Comparison of ENCODE assay signal across 1 worm cellular context in genomic region chrII:5081124-5081913, ce11.
A peak's percentile ranks its signal among the peaks of the same experiment; 100 is the strongest.
TF ChIP-seq lines count a peak whose summit lies in the region.

Gene dsh-2 (minus strand): TSS chrII:5081174.

TF ChIP-seq in whole organism, L1 larva, 84 proteins besides CTCF, POLR2A, EP300 and RAD21 (continued from another document):
- TF ChIP-seq pqm-1 (tag; optimal IDR thresholded peaks at IDR 0.05; lab: Kevin White, UChicago) = no peak
- no peak for TF ChIP-seq sox-4 (tag; optimal IDR thresholded peaks at IDR 0.05; lab: Kevin White, UChicago)
- TF ChIP-seq nhr-77 (tag; optimal IDR thresholded peaks at IDR 0.05; lab: Kevin White, UChicago) = peak; percentile 32
- TF ChIP-seq fkh-8 (tag; optimal IDR thresholded peaks at IDR 0.05; lab: Kevin White, UChicago) = no peak
- TF ChIP-seq ceh-63 (GFP tag; optimal IDR thresholded peaks at IDR 0.05; lab: Kevin White, UChicago) = no peak
- TF ChIP-seq ces-1 (GFP tag; optimal IDR thresholded peaks at IDR 0.05; lab: Kevin White, UChicago) = no peak
- TF ChIP-seq fkh-10 (GFP tag; optimal IDR thresholded peaks at IDR 0.05; lab: Kevin White, UChicago) = no peak
- TF ChIP-seq grh-1 (GFP tag; IDR thresholded peaks at IDR 0.05; lab: Robert Waterston, UW) = peak; percentile 35; the same call in 1 of the 2 replicates
- no peak for TF ChIP-seq nhr-28 (tag; optimal IDR thresholded peaks at IDR 0.05; lab: Kevin White, UChicago)
- peak; percentile 9 for TF ChIP-seq skn-1 (tag; optimal IDR thresholded peaks at IDR 0.05; lab: Kevin White, UChicago)
- no peak for TF ChIP-seq C34B4.2 (tag; optimal IDR thresholded peaks at IDR 0.05; lab: Kevin White, UChicago)
- TF ChIP-seq nhr-11 (tag; optimal IDR thresholded peaks at IDR 0.05; lab: Kevin White, UChicago) = no peak
- no peak for TF ChIP-seq mef-2 (tag; optimal IDR thresholded peaks at IDR 0.05; lab: Kevin White, UChicago)
- no peak for TF ChIP-seq zag-1 (tag; optimal IDR thresholded peaks at IDR 0.05; lab: Kevin White, UChicago)
- peak; percentile 72 to 82 for TF ChIP-seq efl-1 (optimal IDR thresholded peaks at IDR 0.05; lab: Kevin White, UChicago)
- peak; percentile 82 to 98 for TF ChIP-seq efl-1 (GFP tag; optimal IDR thresholded peaks at IDR 0.05 in 1 of 2; lab: Kevin White, UChicago)
- TF ChIP-seq blmp-1 (tag; optimal IDR thresholded peaks at IDR 0.05; lab: Kevin White, UChicago) = peak; percentile 69
- TF ChIP-seq mab-9 (GFP tag; IDR thresholded peaks at IDR 0.05; lab: Robert Waterston, UW) = no peak
- TF ChIP-seq unc-86 (tag; optimal IDR thresholded peaks at IDR 0.05; lab: Kevin White, UChicago) = no peak
- TF ChIP-seq lin-39 (tag; optimal IDR thresholded peaks at IDR 0.05; lab: Kevin White, UChicago) = no peak
- TF ChIP-seq rnt-1 (tag; optimal IDR thresholded peaks at IDR 0.05; lab: Kevin White, UChicago) = peak; percentile 45
- TF ChIP-seq sptf-1 (tag; optimal IDR thresholded peaks at IDR 0.05; lab: Kevin White, UChicago) = no peak
- TF ChIP-seq swsn-7 (tag; optimal IDR thresholded peaks at IDR 0.05; lab: Kevin White, UChicago) = peak; percentile 40
- peak; percentile 84 for TF ChIP-seq elt-2 (tag; optimal IDR thresholded peaks at IDR 0.05; lab: Kevin White, UChicago)
- TF ChIP-seq mdl-1 (tag; optimal IDR thresholded peaks at IDR 0.05; lab: Kevin White, UChicago) = peak in 1 of 2 experiments; percentile 62
- TF ChIP-seq Y116A8C.19 (tag; optimal IDR thresholded peaks at IDR 0.05; lab: Kevin White, UChicago; ENCODE audit: borderline replicate concordance) = no peak
- no peak for TF ChIP-seq hlh-17 (GFP tag; optimal IDR thresholded peaks at IDR 0.05; lab: Kevin White, UChicago; ENCODE audit: borderline replicate concordance)
- no peak for TF ChIP-seq hlh-4 (tag; optimal IDR thresholded peaks at IDR 0.05; lab: Kevin White, UChicago)
- no peak for TF ChIP-seq unc-62 (GFP tag; optimal IDR thresholded peaks at IDR 0.05; lab: Kevin White, UChicago)
- TF ChIP-seq F16B12.6 (tag; optimal IDR thresholded peaks at IDR 0.05; lab: Kevin White, UChicago) = peak; percentile 83
- TF ChIP-seq isw-1 (GFP tag; IDR thresholded peaks at IDR 0.05; lab: Robert Waterston, UW) = no peak
- no peak for TF ChIP-seq dsc-1 (tag; optimal IDR thresholded peaks at IDR 0.05; lab: Kevin White, UChicago)
- peak; percentile 68 to 92 for TF ChIP-seq lin-35 (GFP tag; optimal IDR thresholded peaks at IDR 0.05; lab: Kevin White, UChicago)
- TF ChIP-seq unc-30 (tag; optimal IDR thresholded peaks at IDR 0.05; lab: Kevin White, UChicago) = no peak
- TF ChIP-seq xbp-1 (tag; optimal IDR thresholded peaks at IDR 0.05; lab: Kevin White, UChicago) = peak; percentile 42
- TF ChIP-seq elt-3 (tag; optimal IDR thresholded peaks at IDR 0.05; lab: Kevin White, UChicago) = peak in 3 of 6 experiments; percentile 36 to 51 (median 41)
- no peak for TF ChIP-seq fos-1 (tag; optimal IDR thresholded peaks at IDR 0.05; lab: Kevin White, UChicago)
- TF ChIP-seq fkh-4 (tag; optimal IDR thresholded peaks at IDR 0.05; lab: Kevin White, UChicago; ENCODE audit: borderline replicate concordance) = no peak
- no peak for TF ChIP-seq unc-98 (GFP tag; IDR thresholded peaks at IDR 0.05; lab: Robert Waterston, UW)
- no peak for TF ChIP-seq egl-13 (tag; optimal IDR thresholded peaks at IDR 0.05; lab: Kevin White, UChicago)
- TF ChIP-seq aha-1 (tag; optimal IDR thresholded peaks at IDR 0.05; lab: Kevin White, UChicago) = no peak
- TF ChIP-seq hpl-2 (GFP tag; optimal IDR thresholded peaks at IDR 0.05; lab: Kevin White, UChicago) = no peak
- TF ChIP-seq nhr-90 (tag; optimal IDR thresholded peaks at IDR 0.05; lab: Kevin White, UChicago; ENCODE audit: poor library complexity) = peak; percentile 63
- TF ChIP-seq tlp-1 (tag; optimal IDR thresholded peaks at IDR 0.05; lab: Kevin White, UChicago) = no peak
- TF ChIP-seq irx-1 (tag; optimal IDR thresholded peaks at IDR 0.05; lab: Kevin White, UChicago) = no peak
- TF ChIP-seq ztf-4 (tag; optimal IDR thresholded peaks at IDR 0.05; lab: Kevin White, UChicago) = peak; percentile 21
- no peak for TF ChIP-seq egl-27 (tag; optimal IDR thresholded peaks at IDR 0.05; lab: Kevin White, UChicago)
